Worm (Caenorhabditis elegans) whole organism, mixed stage, embryonic: Measurements from ENCODE around the gene K02E11.3.

Source experiments
- ces-1 ChIP-seq: fragments of 150-350 bp; optimal IDR thresholded peaks from 2 replicates; lab custom pipeline; 2014; ENCODE audit warnings: missing biosample characterization, missing genetic modification reagents, missing genetic modification characterization
- ham-2 ChIP-seq: fragments of 200-800 bp; sonication (Bioruptor generic); optimal IDR thresholded peaks from 2 replicates; lab custom pipeline; 2018; ENCODE audit warnings: mild to moderate bottlenecking, missing genetic modification characterization, missing compliant biosample characterization
- lsy-2 ChIP-seq: fragments of 150-350 bp; optimal IDR thresholded peaks from 2 replicates; lab custom pipeline; 2014; ENCODE audit warnings: missing biosample characterization, missing genetic modification characterization
- nhr-28 ChIP-seq: fragments of 150-350 bp; optimal IDR thresholded peaks from 2 replicates; lab custom pipeline; 2014; ENCODE audit warnings: missing biosample characterization, missing genetic modification characterization
- nhr-76 ChIP-seq: sonication (generic microtip); optimal IDR thresholded peaks from 2 replicates; lab custom pipeline; 2017; ENCODE audit warnings: missing biosample characterization, missing genetic modification characterization
- unc-62 ChIP-seq: fragments of 150-350 bp; optimal IDR thresholded peaks from 2 replicates; lab custom pipeline; 2014; ENCODE audit warnings: missing biosample characterization, missing genetic modification reagents, missing genetic modification characterization

DNA sequence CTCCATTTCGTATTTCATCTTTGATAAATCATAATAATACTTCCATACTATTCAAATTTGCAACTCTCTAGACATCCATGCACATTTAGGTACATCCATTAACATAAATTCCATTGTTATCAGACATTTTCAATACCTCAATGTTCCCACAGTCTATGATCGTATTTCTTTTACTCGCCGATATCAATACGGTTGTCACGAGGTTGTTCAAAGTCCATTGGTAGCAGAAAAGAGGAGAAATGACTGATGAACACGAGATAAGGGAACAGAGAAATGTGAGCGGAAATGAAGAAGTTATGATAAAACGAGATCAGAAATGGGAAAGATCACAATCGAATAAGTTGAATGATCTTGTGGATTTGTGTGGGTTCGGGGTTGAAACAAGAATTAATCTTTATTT lies 33.8 kb downstream of the K02E11.3 start:
- TF ChIP-seq nhr-28 (tag; lab: Kevin White, UChicago) (no peak), ces-1 (no peak), unc-62 (GFP tag; lab: Kevin White, UChicago) (no peak), lsy-2 (tag; lab: Kevin White, UChicago) (no peak), nhr-76 (tag; lab: Kevin White, UChicago) (no peak), ham-2 (GFP tag; lab: Kevin White, UChicago) (no peak)
